Fruit fly (Drosophila melanogaster) whole organism, embryonic: Measurements from ENCODE around the gene CG8236.

Source experiments
- Abd-B ChIP-seq: fragments of 200-800 bp; sonication (Bioruptor generic); optimal IDR thresholded peaks from 2 replicates; lab custom pipeline; 2018; ENCODE audit warnings: missing biosample characterization, mild to moderate bottlenecking, missing genetic modification characterization, moderate library complexity
- CG6813 ChIP-seq: fragments of 200-800 bp; sonication (Bioruptor generic); optimal IDR thresholded peaks from 2 replicates; lab custom pipeline; 2017; ENCODE audit warnings: missing biosample characterization, missing genetic modification characterization, mild to moderate bottlenecking, moderate library complexity, missing genetic modification reagents
- CG9817 ChIP-seq: fragments of 200-800 bp; sonication (Bioruptor generic); optimal IDR thresholded peaks from 2 replicates; lab custom pipeline; 2018; ENCODE audit warnings: missing biosample characterization, mild to moderate bottlenecking, missing genetic modification characterization, moderate library complexity
- HmgZ ChIP-seq: fragments of 200-800 bp; sonication (Bioruptor generic); optimal IDR thresholded peaks from 2 replicates; lab custom pipeline; 2018; ENCODE audit warnings: missing biosample characterization, mild to moderate bottlenecking, missing genetic modification characterization
- Lhr ChIP-seq: fragments of 200-800 bp; sonication (Bioruptor generic); optimal IDR thresholded peaks from 3 replicates; lab custom pipeline; 2017; ENCODE audit warnings: mild to moderate bottlenecking, missing biosample characterization, missing genetic modification reagents, missing genetic modification characterization
- NfI ChIP-seq: fragments of 200-800 bp; sonication (Bioruptor generic); optimal IDR thresholded peaks from 3 replicates; lab custom pipeline; 2018; ENCODE audit warnings: missing biosample characterization, mild to moderate bottlenecking, missing genetic modification characterization, moderate library complexity
- da ChIP-seq: fragments of 200-800 bp; sonication (Bioruptor generic); optimal IDR thresholded peaks from 2 replicates; lab custom pipeline; 2016; ENCODE audit warnings: missing biosample characterization, missing genetic modification characterization
- dysf ChIP-seq: fragments of 200-800 bp; sonication (Bioruptor generic); IDR thresholded peaks from 3 replicates; pipeline ENCODE4 v1.3.6; 2022; ENCODE audit warnings: missing biosample characterization, missing genetic modification characterization
- exex ChIP-seq: fragments of 200-800 bp; sonication (Bioruptor generic); optimal IDR thresholded peaks from 4 replicates; lab custom pipeline; 2018; ENCODE audit warnings: missing biosample characterization, mild to moderate bottlenecking, missing genetic modification characterization, moderate library complexity
- rib ChIP-seq: fragments of 200-800 bp; sonication (Bioruptor generic); IDR thresholded peaks from 2 replicates; pipeline ENCODE4 v1.3.6; 2022; ENCODE audit warnings: missing biosample characterization, missing genetic modification characterization
- tap ChIP-seq: fragments of 200-800 bp; optimal IDR thresholded peaks from 3 replicates; lab custom pipeline; 2019; ENCODE audit warnings: missing biosample characterization, mild to moderate bottlenecking, missing genetic modification characterization, moderate library complexity

dm6 chr3R:8813164-8813629 lies 44.0 kb downstream of the CG8236 start, which contains the start of gene CG9837:
- TF ChIP-seq HmgZ (tag; lab: Kevin White, UChicago) = no peak
- no peak for TF ChIP-seq dysf (GFP tag; lab: Robert Waterston, UW)
- no peak for TF ChIP-seq CG9817
- TF ChIP-seq da (GFP tag; lab: Kevin White, UChicago) = no peak
- TF ChIP-seq CG6813 (GFP tag; lab: Kevin White, UChicago) = no peak
- no peak for TF ChIP-seq Lhr (GFP tag; lab: Kevin White, UChicago)
- no peak for TF ChIP-seq rib (GFP tag; lab: Robert Waterston, UW)
- TF ChIP-seq NfI (GFP tag; lab: Kevin White, UChicago) = no peak
- TF ChIP-seq Abd-B = no peak
- TF ChIP-seq exex = no peak
- TF ChIP-seq tap (tag; lab: Kevin White, UChicago) = no peak
